7 worm cellular contexts compared by ENCODE assay signal in genomic region chrIV:9803544-9803943, ce11.
TF ChIP-seq lines count a peak whose summit lies in the region.

No protein-coding gene starts in this region.

TF ChIP-seq in whole organism, L1 larva, 84 proteins besides CTCF, POLR2A, EP300 and RAD21 (continues in another document):
- no peak for TF ChIP-seq C04F5.9 (tag; optimal IDR thresholded peaks at IDR 0.05; lab: Kevin White, UChicago)
- TF ChIP-seq pag-3 (tag; optimal IDR thresholded peaks at IDR 0.05; lab: Kevin White, UChicago; ENCODE audit: borderline replicate concordance, insufficient read depth) = no peak
- TF ChIP-seq C34B4.2 (tag; optimal IDR thresholded peaks at IDR 0.05; lab: Kevin White, UChicago) = no peak
- no peak for TF ChIP-seq isw-1 (GFP tag; IDR thresholded peaks at IDR 0.05; lab: Robert Waterston, UW)
- TF ChIP-seq ama-1 (optimal IDR thresholded peaks at IDR 0.05; lab: Kevin White, UChicago) = no peak
- peak in 2 of 3 experiments; percentile 36 to 46 for TF ChIP-seq dpl-1 (GFP tag; optimal IDR thresholded peaks at IDR 0.05; lab: Kevin White, UChicago)
- peak; percentile 33; the same call in 1 of the 2 replicates for TF ChIP-seq grh-1 (GFP tag; IDR thresholded peaks at IDR 0.05; lab: Robert Waterston, UW)
- peak in 3 of 6 experiments; percentile 5 to 56 (median 33) for TF ChIP-seq elt-3 (tag; optimal IDR thresholded peaks at IDR 0.05; lab: Kevin White, UChicago)
- no peak for TF ChIP-seq C16A3.4 (tag; optimal IDR thresholded peaks at IDR 0.05; lab: Kevin White, UChicago)
- TF ChIP-seq nhr-12 (tag; optimal IDR thresholded peaks at IDR 0.05; lab: Kevin White, UChicago) = no peak
- TF ChIP-seq egl-13 (tag; optimal IDR thresholded peaks at IDR 0.05; lab: Kevin White, UChicago) = no peak
- peak; percentile 17 for TF ChIP-seq irx-1 (tag; optimal IDR thresholded peaks at IDR 0.05; lab: Kevin White, UChicago)

TF ChIP-seq in whole organism, L2 larva, 48 proteins besides CTCF, POLR2A, EP300 and RAD21 (continues in another document):
- TF ChIP-seq Y55F3AM.14 (GFP tag; optimal IDR thresholded peaks at IDR 0.05; lab: Kevin White, UChicago) (no peak), nhr-25 (tag; optimal IDR thresholded peaks at IDR 0.05; lab: Kevin White, UChicago) (peak; percentile 65), skn-1 (tag; optimal IDR thresholded peaks at IDR 0.05; lab: Kevin White, UChicago) (no peak), nhr-6 (tag; optimal IDR thresholded peaks at IDR 0.05; lab: Kevin White, UChicago) (peak; percentile 8), C34F6.9 (tag; optimal IDR thresholded peaks at IDR 0.05; lab: Kevin White, UChicago) (peak; percentile 58), ztf-11 (tag; optimal IDR thresholded peaks at IDR 0.05; lab: Kevin White, UChicago) (no peak), snpc-4 (tag; optimal IDR thresholded peaks at IDR 0.05; lab: Kevin White, UChicago) (no peak), nhr-129 (tag; optimal IDR thresholded peaks at IDR 0.05; lab: Kevin White, UChicago) (peak; percentile 62), nhr-77 (tag; optimal IDR thresholded peaks at IDR 0.05; lab: Kevin White, UChicago) (no peak), nhr-21 (tag; optimal IDR thresholded peaks at IDR 0.05; lab: Kevin White, UChicago) (peak; percentile 9), alr-1 (tag; optimal IDR thresholded peaks at IDR 0.05; lab: Kevin White, UChicago) (no peak), nhr-237 (tag; optimal IDR thresholded peaks at IDR 0.05; lab: Kevin White, UChicago) (no peak), lsy-2 (tag; optimal IDR thresholded peaks at IDR 0.05; lab: Kevin White, UChicago) (peak in 1 of 2 experiments; percentile 67), dmd-4 (tag; optimal IDR thresholded peaks at IDR 0.05; lab: Kevin White, UChicago) (no peak)

TF ChIP-seq in whole organism, L3 larva, 47 proteins besides CTCF, POLR2A, EP300 and RAD21 (continues in another document):
- TF ChIP-seq zag-1 (tag; optimal IDR thresholded peaks at IDR 0.05; lab: Kevin White, UChicago) = no peak
- TF ChIP-seq jun-1 (tag; optimal IDR thresholded peaks at IDR 0.05; lab: Kevin White, UChicago) = peak; percentile 55
- peak; percentile 90 for TF ChIP-seq nhr-23 (tag; optimal IDR thresholded peaks at IDR 0.05; lab: Kevin White, UChicago)
- peak; percentile 35 for TF ChIP-seq lsy-12 (tag; optimal IDR thresholded peaks at IDR 0.05; lab: Kevin White, UChicago)
- TF ChIP-seq egl-27 (tag; optimal IDR thresholded peaks at IDR 0.05; lab: Kevin White, UChicago) = peak; percentile 23
- peak; percentile 82 for TF ChIP-seq elt-2 (tag; optimal IDR thresholded peaks at IDR 0.05; lab: Kevin White, UChicago)
- TF ChIP-seq ceh-28 (tag; optimal IDR thresholded peaks at IDR 0.05; lab: Kevin White, UChicago) = peak; percentile 57
- TF ChIP-seq mml-1 (tag; optimal IDR thresholded peaks at IDR 0.05; lab: Kevin White, UChicago) = no peak
- no peak for TF ChIP-seq lin-39 (tag; optimal IDR thresholded peaks at IDR 0.05; lab: Kevin White, UChicago)
- TF ChIP-seq nhr-43 (tag; optimal IDR thresholded peaks at IDR 0.05; lab: Kevin White, UChicago; ENCODE audit: poor library complexity, severe bottlenecking) = peak; percentile 64
- TF ChIP-seq pqm-1 (tag; optimal IDR thresholded peaks at IDR 0.05; lab: Kevin White, UChicago) = peak; percentile 58
- peak; percentile 79 for TF ChIP-seq ama-1 (optimal IDR thresholded peaks at IDR 0.05; lab: Kevin White, UChicago)
- peak; percentile 52 for TF ChIP-seq snpc-4 (tag; optimal IDR thresholded peaks at IDR 0.05; lab: Kevin White, UChicago)
- no peak for TF ChIP-seq elt-3 (tag; optimal IDR thresholded peaks at IDR 0.05; lab: Kevin White, UChicago)

TF ChIP-seq in whole organism, L4 larva, 104 proteins besides CTCF, POLR2A, EP300 and RAD21 (continues in another document):
- TF ChIP-seq mdl-1 (tag; optimal IDR thresholded peaks at IDR 0.05; lab: Kevin White, UChicago) (peak in 1 of 2 experiments; percentile 71), lin-13 (GFP tag; optimal IDR thresholded peaks at IDR 0.05; lab: Kevin White, UChicago) (peak; percentile 44), lir-3 (tag; optimal IDR thresholded peaks at IDR 0.05; lab: Kevin White, UChicago) (no peak), ceh-28 (tag; optimal IDR thresholded peaks at IDR 0.05; lab: Kevin White, UChicago) (no peak), zfp-3 (GFP tag; conservative IDR thresholded peaks at IDR 0.05; lab: Robert Waterston, UW) (0 out of 2 replicates have a peak, but pooled peaks have one; percentile 41), dmd-6 (GFP tag; IDR thresholded peaks at IDR 0.05; lab: Robert Waterston, UW) (peak; percentile 70), lin-1 (GFP tag; IDR thresholded peaks at IDR 0.05; lab: Robert Waterston, UW) (peak; percentile 81; the same call in 1 of the 2 replicates), hlh-11 (tag; optimal IDR thresholded peaks at IDR 0.05; lab: Kevin White, UChicago) (peak; percentile 93), mep-1 (tag; optimal IDR thresholded peaks at IDR 0.05; lab: Kevin White, UChicago) (peak; percentile 79), pqm-1 (tag; optimal IDR thresholded peaks at IDR 0.05; lab: Kevin White, UChicago) (peak; percentile 40), rbr-2 (tag; optimal IDR thresholded peaks at IDR 0.05; lab: Kevin White, UChicago) (peak; percentile 6), hif-1 (tag; optimal IDR thresholded peaks at IDR 0.05; lab: Kevin White, UChicago) (peak in 1 of 2 experiments; percentile 25), lim-7 (GFP tag; IDR thresholded peaks at IDR 0.05; lab: Robert Waterston, UW) (no peak)

TF ChIP-seq in whole organism, late embryonic, 69 proteins besides CTCF, POLR2A, EP300 and RAD21:
- TF ChIP-seq unc-55 (GFP tag; optimal IDR thresholded peaks at IDR 0.05; lab: Kevin White, UChicago) (no peak), unc-42 (tag; optimal IDR thresholded peaks at IDR 0.05; lab: Kevin White, UChicago) (peak; percentile 6)

TF ChIP-seq in whole organism, mixed stage, embryonic, 35 proteins besides CTCF, POLR2A, EP300 and RAD21:
- TF ChIP-seq nhr-28 (tag; optimal IDR thresholded peaks at IDR 0.05; lab: Kevin White, UChicago) = no peak
- TF ChIP-seq ces-1 (GFP tag; optimal IDR thresholded peaks at IDR 0.05; lab: Kevin White, UChicago) = peak; percentile 66
- peak; percentile 52 for TF ChIP-seq unc-120 (tag; optimal IDR thresholded peaks at IDR 0.05; lab: Kevin White, UChicago; ENCODE audit: poor library complexity, severe bottlenecking)
- TF ChIP-seq ceh-39 (tag; optimal IDR thresholded peaks at IDR 0.05; lab: Kevin White, UChicago) = peak; percentile 53
- TF ChIP-seq lin-13 (tag; optimal IDR thresholded peaks at IDR 0.05; lab: Kevin White, UChicago) = no peak

TF ChIP-seq in whole organism, young adult, 124 proteins besides CTCF, POLR2A, EP300 and RAD21 (continues in another document):
- TF ChIP-seq Y53F4B.3 (GFP tag; IDR thresholded peaks at IDR 0.05; lab: Robert Waterston, UW) (no peak), egl-44 (GFP tag; IDR thresholded peaks at IDR 0.05; lab: Robert Waterston, UW) (0 out of 2 replicates have a peak, but pooled peaks have one; percentile 15), dpl-1 (GFP tag; optimal IDR thresholded peaks at IDR 0.05; lab: Kevin White, UChicago) (no peak), pbrm-1 (GFP tag; IDR thresholded peaks at IDR 0.05; lab: Robert Waterston, UW) (no peak), mcd-1 (GFP tag; IDR thresholded peaks at IDR 0.05; lab: Robert Waterston, UW) (no peak), hlh-26 (GFP tag; conservative IDR thresholded peaks at IDR 0.05; lab: Robert Waterston, UW) (no peak), B0035.1 (tag; optimal IDR thresholded peaks at IDR 0.05; lab: Kevin White, UChicago) (no peak), Y53G8AR.9 (GFP tag; conservative IDR thresholded peaks at IDR 0.05; lab: Robert Waterston, UW) (no peak), F49E8.2 (tag; optimal IDR thresholded peaks at IDR 0.05; lab: Kevin White, UChicago; ENCODE audit: insufficient read depth) (no peak), sptf-2 (GFP tag; optimal IDR thresholded peaks at IDR 0.05; lab: Kevin White, UChicago) (no peak), sdz-38 (tag; optimal IDR thresholded peaks at IDR 0.05; lab: Kevin White, UChicago) (no peak), snpc-4 (GFP tag; optimal IDR thresholded peaks at IDR 0.05; lab: Kevin White, UChicago) (no peak), snpc-4 (tag; optimal IDR thresholded peaks at IDR 0.05; lab: Kevin White, UChicago) (no peak), Y95B8A.8 (GFP tag; IDR thresholded peaks at IDR 0.05; lab: Robert Waterston, UW) (no peak), tbp1 (GFP tag; optimal IDR thresholded peaks at IDR 0.05; lab: Kevin White, UChicago) (peak; percentile 24), tbx-9 (tag; optimal IDR thresholded peaks at IDR 0.05; lab: Kevin White, UChicago; ENCODE audit: borderline replicate concordance) (no peak), lin-40 (tag; optimal IDR thresholded peaks at IDR 0.05; lab: Kevin White, UChicago) (peak; percentile 18), rcor-1 (GFP tag; IDR thresholded peaks at IDR 0.05; lab: Robert Waterston, UW) (no peak), nhr-27 (tag; optimal IDR thresholded peaks at IDR 0.05; lab: Kevin White, UChicago) (no peak), madf-10 (tag; optimal IDR thresholded peaks at IDR 0.05; lab: Kevin White, UChicago) (peak; percentile 29), mel-28 (tag; optimal IDR thresholded peaks at IDR 0.05; lab: Kevin White, UChicago; ENCODE audit: borderline replicate concordance) (no peak), F52B5.7 (tag; optimal IDR thresholded peaks at IDR 0.05; lab: Kevin White, UChicago) (no peak), lsy-27 (tag; optimal IDR thresholded peaks at IDR 0.05; lab: Kevin White, UChicago; ENCODE audit: borderline replicate concordance, insufficient read depth) (no peak), attf-3 (GFP tag; conservative IDR thresholded peaks at IDR 0.05; lab: Robert Waterston, UW) (no peak), ceh-58 (GFP tag; IDR thresholded peaks at IDR 0.05; lab: Robert Waterston, UW) (no peak), ama-1 (optimal IDR thresholded peaks at IDR 0.05; lab: Kevin White, UChicago) (no peak), ama-1 (GFP tag; optimal IDR thresholded peaks at IDR 0.05; lab: Kevin White, UChicago) (no peak), Y79H2A.3 (GFP tag; conservative IDR thresholded peaks at IDR 0.05; lab: Robert Waterston, UW) (no peak), nfyb-1 (GFP tag; IDR thresholded peaks at IDR 0.05; lab: Robert Waterston, UW) (no peak), F57C9.4 (tag; optimal IDR thresholded peaks at IDR 0.05; lab: Kevin White, UChicago) (no peak), zfh-2 (GFP tag; conservative IDR thresholded peaks at IDR 0.05; lab: Robert Waterston, UW) (no peak), ccch-3 (GFP tag; optimal IDR thresholded peaks at IDR 0.05; lab: Kevin White, UChicago) (no peak), F33H1.4 (GFP tag; IDR thresholded peaks at IDR 0.05; lab: Robert Waterston, UW) (no peak), ekl-4 (GFP tag; IDR thresholded peaks at IDR 0.05; lab: Robert Waterston, UW) (no peak), fkh-3 (tag; optimal IDR thresholded peaks at IDR 0.05; lab: Kevin White, UChicago) (no peak), ztf-28 (GFP tag; IDR thresholded peaks at IDR 0.05; lab: Robert Waterston, UW) (no peak), dox-1 (GFP tag; IDR thresholded peaks at IDR 0.05; lab: Robert Waterston, UW) (no peak), madf-8 (GFP tag; conservative IDR thresholded peaks at IDR 0.05; lab: Robert Waterston, UW) (no peak)
